Worm (Caenorhabditis elegans): ENCODE results near the gene D1025.1.

- TF ChIP-seq lsy-2 (tag; optimal IDR thresholded peaks at IDR 0.05) (no peak), dmd-9 (GFP tag; IDR thresholded peaks at IDR 0.05) (no peak), zfp-2 (tag; optimal IDR thresholded peaks at IDR 0.05) (no peak), pqm-1 (tag; optimal IDR thresholded peaks at IDR 0.05) (no peak), ZK546.5 (tag; optimal IDR thresholded peaks at IDR 0.05) (no peak), hlh-11 (tag; optimal IDR thresholded peaks at IDR 0.05) (no peak), ztf-11 (tag; optimal IDR thresholded peaks at IDR 0.05) (no peak), nhr-77 (tag; optimal IDR thresholded peaks at IDR 0.05) (no peak), snpc-4 (tag; optimal IDR thresholded peaks at IDR 0.05) (no peak), ctbp-1 (GFP tag; IDR thresholded peaks at IDR 0.05) (no peak), F37D6.2 (tag; optimal IDR thresholded peaks at IDR 0.05) (no peak), unc-62 (GFP tag; optimal IDR thresholded peaks at IDR 0.05 in 1 of 2) (no peak), unc-62 (tag; optimal IDR thresholded peaks at IDR 0.05) (no peak), mxl-3 (GFP tag; optimal IDR thresholded peaks at IDR 0.05) (no peak), lin-15B (tag; optimal IDR thresholded peaks at IDR 0.05) (no peak)
Observed at ce11 chrX:14520463-14520862, at the start of gene D1025.1.

Measured in whole organism, L4 larva.